Worm (Caenorhabditis elegans) whole organism, young adult: Measurements from ENCODE around the gene mab-23.

ENCODE experiments used
- Y79H2A.3 ChIP-seq: fragments of 200-800 bp; sonication (Bioruptor generic); conservative IDR thresholded peaks from 2 replicates; pipeline ENCODE4 v1.3.6; 2022; ENCODE audit warnings: missing genetic modification reagents, missing genetic modification characterization, missing compliant biosample characterization
- ama-1 ChIP-seq, 3 experiments: fragments of 150-350 bp in 1 of 3; sonication (generic microtip) in 2 of 3; optimal IDR thresholded peaks; 2 replicates each; lab custom pipeline; 2014 to 2018; ENCODE audit warnings: missing biosample characterization in 2 of 3, missing genetic modification characterization in 2 of 3, missing genetic modification reagents in 2 of 3
- atf-7 ChIP-seq: sonication (generic microtip); optimal IDR thresholded peaks from 2 replicates; lab custom pipeline; 2017; ENCODE audit warnings: mild to moderate bottlenecking, missing genetic modification characterization, missing compliant biosample characterization
- ceh-100 ChIP-seq: fragments of 200-800 bp; sonication (Bioruptor generic); IDR thresholded peaks from 2 replicates; pipeline ENCODE4 v1.3.6; 2022; ENCODE audit warnings: missing genetic modification reagents, missing genetic modification characterization, missing compliant biosample characterization
- die-1 ChIP-seq: sonication (generic microtip); optimal IDR thresholded peaks from 2 replicates; lab custom pipeline; 2016; ENCODE audit warnings: missing genotype, mild to moderate bottlenecking, missing genetic modification characterization, missing compliant biosample characterization
- unc-62 ChIP-seq: fragments of 150-350 bp; optimal IDR thresholded peaks from 2 replicates; lab custom pipeline; 2014; ENCODE audit warnings: missing biosample characterization, missing genetic modification reagents, missing genetic modification characterization

DNA sequence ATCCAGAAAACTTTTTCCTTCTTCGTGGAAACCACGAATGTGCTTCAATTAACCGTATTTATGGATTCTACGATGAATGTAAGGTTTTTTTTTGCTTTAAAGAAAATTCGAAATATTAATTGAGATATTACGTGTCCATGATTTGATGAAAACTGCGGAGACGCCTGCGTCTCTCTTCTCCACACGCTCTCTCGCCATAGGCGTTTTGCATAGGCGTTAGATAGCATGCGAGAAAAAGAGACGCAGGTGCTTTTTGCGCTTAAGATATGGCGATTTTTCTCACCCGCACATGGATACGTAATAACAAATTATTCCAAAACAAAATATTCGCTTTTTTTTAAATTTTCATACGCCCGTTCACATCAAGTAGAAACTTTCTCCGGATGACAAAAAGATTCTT, 50.6 kb downstream of the mab-23 start:
- no peak for TF ChIP-seq die-1
- TF ChIP-seq atf-7, result no peak
- TF ChIP-seq Y79H2A.3, result no peak
- TF ChIP-seq ama-1 (optimal IDR thresholded peaks at IDR 0.05; lab: Kevin White, UChicago), result no peak
- no peak for TF ChIP-seq ama-1 (GFP tag; optimal IDR thresholded peaks at IDR 0.05; lab: Kevin White, UChicago)
- TF ChIP-seq unc-62 (GFP tag; lab: Kevin White, UChicago), result no peak
- no peak for TF ChIP-seq ceh-100 (GFP tag; lab: Robert Waterston, UW)
